Fruit fly (Drosophila melanogaster) whole organism, embryonic: ENCODE data around the gene CG6928.

Source experiments
- ATbp ChIP-seq: fragments of 200-800 bp; sonication (Bioruptor generic); optimal IDR thresholded peaks from 2 replicates; lab custom pipeline; 2017; ENCODE audit warnings: missing biosample characterization, mild to moderate bottlenecking, missing genetic modification characterization, missing genetic modification reagents
- Awh ChIP-seq: fragments of 200-800 bp; sonication (Bioruptor generic); IDR thresholded peaks from 2 replicates; pipeline ENCODE4, ENCODE4 v1.3.6; 2022; ENCODE audit warnings: missing biosample characterization, missing genetic modification characterization
- CG10209 ChIP-seq: fragments of 200-800 bp; sonication (Bioruptor generic); optimal IDR thresholded peaks from 3 replicates; lab custom pipeline; 2017; ENCODE audit warnings: missing biosample characterization, mild to moderate bottlenecking, missing genetic modification characterization, missing genetic modification reagents
- CG10267 ChIP-seq: fragments of 200-800 bp; sonication (Bioruptor generic); optimal IDR thresholded peaks from 2 replicates; lab custom pipeline; 2018; ENCODE audit warnings: missing biosample characterization, mild to moderate bottlenecking, missing genetic modification characterization, moderate library complexity
- CG10321 ChIP-seq: fragments of 200-800 bp; sonication (Bioruptor generic); IDR thresholded peaks from 2 replicates; pipeline ENCODE4 v1.3.6; 2022; ENCODE audit warnings: missing biosample characterization, missing genetic modification characterization
- CG11695 ChIP-seq: fragments of 200-800 bp; sonication (Bioruptor generic); IDR thresholded peaks from 3 replicates; pipeline ENCODE4 v1.3.6; 2022; ENCODE audit warnings: missing biosample characterization, missing genetic modification characterization
- CG13894 ChIP-seq: fragments of 200-800 bp; sonication (Bioruptor generic); optimal IDR thresholded peaks from 3 replicates; lab custom pipeline; 2018; ENCODE audit warnings: missing biosample characterization, mild to moderate bottlenecking, missing genetic modification characterization, moderate library complexity
- CG17361 ChIP-seq: fragments of 200-800 bp; sonication (Bioruptor generic); IDR thresholded peaks from 3 replicates; pipeline ENCODE4 v1.3.6; 2022; ENCODE audit warnings: missing biosample characterization, missing genetic modification characterization
- CG17612 ChIP-seq: fragments of 200-800 bp; sonication (Bioruptor generic); IDR thresholded peaks from 2 replicates; pipeline ENCODE4 v1.3.6; 2022; ENCODE audit warnings: missing biosample characterization, missing genetic modification characterization
- CG18599 ChIP-seq: fragments of 200-800 bp; sonication (Bioruptor generic); optimal IDR thresholded peaks from 3 replicates; lab custom pipeline; 2017; ENCODE audit warnings: missing biosample characterization, missing genetic modification characterization, mild to moderate bottlenecking, moderate library complexity, missing genetic modification reagents
- CG2199 ChIP-seq: fragments of 200-800 bp; sonication (Bioruptor generic); IDR thresholded peaks from 3 replicates; pipeline ENCODE4 v1.3.6; 2022; ENCODE audit warnings: missing biosample characterization, missing genetic modification characterization
- CG2678 ChIP-seq: fragments of 200-800 bp; sonication (Bioruptor generic); optimal IDR thresholded peaks from 3 replicates; lab custom pipeline; 2019; ENCODE audit warnings: missing biosample characterization, mild to moderate bottlenecking, missing genetic modification characterization, moderate library complexity
- CG42726 ChIP-seq: fragments of 200-800 bp; sonication (Bioruptor generic); IDR thresholded peaks from 2 replicates; pipeline ENCODE4 v1.3.6; 2022; ENCODE audit warnings: missing biosample characterization, missing genetic modification characterization; ENCODE audit not compliant: partially characterized antibody
- CG4328 ChIP-seq: fragments of 200-800 bp; sonication (Bioruptor generic); optimal IDR thresholded peaks from 3 replicates; lab custom pipeline; 2017; ENCODE audit warnings: missing biosample characterization, missing genetic modification reagents, missing genetic modification characterization
- CG4730 ChIP-seq: fragments of 200-800 bp; sonication (Bioruptor generic); IDR thresholded peaks from 2 replicates; pipeline ENCODE4 v1.3.6; 2022; ENCODE audit warnings: missing biosample characterization, missing genetic modification characterization
- CG6683 ChIP-seq: fragments of 200-800 bp; sonication (Bioruptor generic); optimal IDR thresholded peaks from 2 replicates; lab custom pipeline; 2017; ENCODE audit warnings: missing biosample characterization, mild to moderate bottlenecking, missing genetic modification characterization, missing genetic modification reagents
- CG6813 ChIP-seq: fragments of 200-800 bp; sonication (Bioruptor generic); optimal IDR thresholded peaks from 2 replicates; lab custom pipeline; 2017; ENCODE audit warnings: missing biosample characterization, missing genetic modification characterization, mild to moderate bottlenecking, moderate library complexity, missing genetic modification reagents
- CG7839 ChIP-seq: fragments of 200-800 bp; sonication (Bioruptor generic); optimal IDR thresholded peaks from 3 replicates; lab custom pipeline; 2018; ENCODE audit warnings: missing biosample characterization, mild to moderate bottlenecking, missing genetic modification characterization, moderate library complexity
- CG9437 ChIP-seq: fragments of 200-800 bp; sonication (Bioruptor generic); optimal IDR thresholded peaks from 2 replicates; lab custom pipeline; 2018; ENCODE audit warnings: missing biosample characterization, mild to moderate bottlenecking, missing genetic modification characterization
- CG9797 ChIP-seq: fragments of 200-800 bp; sonication (Bioruptor generic); optimal IDR thresholded peaks from 3 replicates; lab custom pipeline; 2018; ENCODE audit warnings: missing biosample characterization, mild to moderate bottlenecking, missing genetic modification characterization
- CTCF ChIP-seq: fragments of 200-800 bp; sonication (Bioruptor generic); optimal IDR thresholded peaks from 2 replicates; lab custom pipeline; 2017; ENCODE audit warnings: missing biosample characterization, mild to moderate bottlenecking, missing genetic modification characterization, moderate library complexity
- D19A ChIP-seq: fragments of 200-800 bp; optimal IDR thresholded peaks from 3 replicates; lab custom pipeline; 2019; ENCODE audit warnings: missing biosample characterization, mild to moderate bottlenecking, missing genetic modification characterization, moderate library complexity
- Dad ChIP-seq: fragments of 200-800 bp; sonication (Bioruptor generic); optimal IDR thresholded peaks from 3 replicates; lab custom pipeline; 2016; ENCODE audit warnings: missing biosample characterization, missing genetic modification characterization
- Deaf1 ChIP-seq: fragments of 200-800 bp; optimal IDR thresholded peaks from 3 replicates; lab custom pipeline; 2019; ENCODE audit warnings: missing biosample characterization, mild to moderate bottlenecking, missing genetic modification characterization, moderate library complexity
- E2f1 ChIP-seq: fragments of 200-800 bp; sonication (Bioruptor generic); IDR thresholded peaks from 2 replicates; pipeline ENCODE4 v1.3.6; 2022; ENCODE audit warnings: missing biosample characterization, missing genetic modification characterization
- Ets65A ChIP-seq: fragments of 200-800 bp; sonication (Bioruptor generic); peaks from one replicate; lab custom pipeline; 2016; ENCODE audit warnings: missing biosample characterization, missing genetic modification characterization
- GATAe ChIP-seq: fragments of 200-800 bp; sonication (Bioruptor generic); conservative IDR thresholded peaks from 2 replicates; pipeline ENCODE4 v1.3.6; 2022; ENCODE audit warnings: missing biosample characterization, missing genetic modification characterization
- HLH3B ChIP-seq: fragments of 200-800 bp; sonication (Bioruptor generic); IDR thresholded peaks from 2 replicates; pipeline ENCODE4 v1.3.6; 2022; ENCODE audit warnings: missing biosample characterization, missing genetic modification characterization
- Lpt ChIP-seq: fragments of >200 bp; optimal IDR thresholded peaks from 2 replicates; lab custom pipeline; 2018; ENCODE audit warnings: missing biosample characterization, missing genetic modification characterization
- Med ChIP-seq: fragments of 200-800 bp; sonication (Bioruptor generic); peaks from one replicate; lab custom pipeline; 2016; ENCODE audit warnings: missing biosample characterization, missing genetic modification characterization, mild to moderate bottlenecking, inconsistent platforms, moderate library complexity
- NfI ChIP-seq: fragments of 200-800 bp; sonication (Bioruptor generic); optimal IDR thresholded peaks from 3 replicates; lab custom pipeline; 2018; ENCODE audit warnings: missing biosample characterization, mild to moderate bottlenecking, missing genetic modification characterization, moderate library complexity
- Sin3A ChIP-seq: fragments of >200 bp; optimal IDR thresholded peaks from 2 replicates; lab custom pipeline; 2018
- YL-1 ChIP-seq: fragments of 200-800 bp; sonication (Bioruptor generic); optimal IDR thresholded peaks from 3 replicates; lab custom pipeline; 2017; ENCODE audit warnings: missing biosample characterization, mild to moderate bottlenecking, missing genetic modification characterization
- dm ChIP-seq: fragments of 200-800 bp; sonication (Bioruptor generic); optimal IDR thresholded peaks from 3 replicates; lab custom pipeline; 2016; ENCODE audit warnings: missing biosample characterization, missing genetic modification characterization
- dpn ChIP-seq, 2 experiments: fragments of 200-800 bp; sonication (Bioruptor generic); optimal IDR thresholded peaks; 3 replicates each; lab custom pipeline; 2016; ENCODE audit warnings: missing biosample characterization in 2 of 2, missing genetic modification characterization in 2 of 2
- gem ChIP-seq: fragments of 200-800 bp; sonication (Bioruptor generic); optimal IDR thresholded peaks from 2 replicates; lab custom pipeline; 2019; ENCODE audit warnings: missing biosample characterization, mild to moderate bottlenecking, missing genetic modification characterization, moderate library complexity
- insv ChIP-seq, 2 experiments: fragments of 200-800 bp; sonication (Bioruptor generic); optimal IDR thresholded peaks; 3 replicates each; lab custom pipeline; 2016 to 2018; ENCODE audit warnings: missing biosample characterization in 2 of 2, missing genetic modification characterization in 2 of 2
- jigr1 ChIP-seq: fragments of 200-800 bp; sonication (Bioruptor generic); IDR thresholded peaks from 3 replicates; pipeline ENCODE4 v1.3.6; 2022; ENCODE audit warnings: missing biosample characterization, missing genetic modification characterization
- jing ChIP-seq: fragments of 200-800 bp; sonication (Bioruptor generic); optimal IDR thresholded peaks from 2 replicates; lab custom pipeline; 2018; ENCODE audit warnings: missing biosample characterization, mild to moderate bottlenecking, missing genetic modification characterization
- ken ChIP-seq: fragments of 200-800 bp; sonication (Bioruptor generic); IDR thresholded peaks from 3 replicates; pipeline ENCODE4 v1.3.6; 2022; ENCODE audit warnings: missing biosample characterization, missing genetic modification characterization
- mam ChIP-seq: fragments of 200-800 bp; sonication (Bioruptor generic); optimal IDR thresholded peaks from 3 replicates; lab custom pipeline; 2016; ENCODE audit warnings: missing biosample characterization, missing genetic modification characterization
- org-1 ChIP-seq: fragments of 200-800 bp; sonication (Bioruptor generic); optimal IDR thresholded peaks from 2 replicates; lab custom pipeline; 2017; ENCODE audit warnings: missing biosample characterization, missing genetic modification characterization
- run ChIP-seq: fragments of 200-800 bp; sonication (Bioruptor generic); optimal IDR thresholded peaks from 3 replicates; lab custom pipeline; 2018; ENCODE audit warnings: missing biosample characterization, mild to moderate bottlenecking, missing genetic modification characterization
- sd ChIP-seq: fragments of 200-800 bp; sonication (Bioruptor generic); optimal IDR thresholded peaks from 3 replicates; lab custom pipeline; 2018; ENCODE audit warnings: missing biosample characterization, mild to moderate bottlenecking, missing genetic modification characterization, moderate library complexity
- sima ChIP-seq: fragments of 200-800 bp; sonication (Bioruptor generic); optimal IDR thresholded peaks from 2 replicates; lab custom pipeline; 2016; ENCODE audit warnings: missing biosample characterization, missing genetic modification characterization
- sisA ChIP-seq: fragments of 200-800 bp; sonication (Bioruptor generic); IDR thresholded peaks from 2 replicates; pipeline ENCODE4 v1.3.6; 2022; ENCODE audit warnings: missing biosample characterization, missing genetic modification characterization
- slou ChIP-seq: fragments of 200-800 bp; sonication (Bioruptor generic); optimal IDR thresholded peaks from 3 replicates; lab custom pipeline; 2016; ENCODE audit warnings: missing biosample characterization, missing genetic modification characterization
- stwl ChIP-seq: fragments of 200-800 bp; sonication (Bioruptor generic); optimal IDR thresholded peaks from 3 replicates; lab custom pipeline; 2018; ENCODE audit warnings: missing biosample characterization, mild to moderate bottlenecking, missing genetic modification characterization, moderate library complexity
- tgo ChIP-seq: fragments of 200-800 bp; sonication (Bioruptor generic); IDR thresholded peaks from 3 replicates; pipeline ENCODE4 v1.3.6; 2022; ENCODE audit warnings: missing biosample characterization, missing genetic modification characterization
- wor ChIP-seq: fragments of 200-800 bp; sonication (Bioruptor generic); IDR thresholded peaks from 2 replicates; pipeline ENCODE4 v1.3.6; 2022; ENCODE audit warnings: missing biosample characterization, missing genetic modification characterization

CG6928 gene

DNA sequence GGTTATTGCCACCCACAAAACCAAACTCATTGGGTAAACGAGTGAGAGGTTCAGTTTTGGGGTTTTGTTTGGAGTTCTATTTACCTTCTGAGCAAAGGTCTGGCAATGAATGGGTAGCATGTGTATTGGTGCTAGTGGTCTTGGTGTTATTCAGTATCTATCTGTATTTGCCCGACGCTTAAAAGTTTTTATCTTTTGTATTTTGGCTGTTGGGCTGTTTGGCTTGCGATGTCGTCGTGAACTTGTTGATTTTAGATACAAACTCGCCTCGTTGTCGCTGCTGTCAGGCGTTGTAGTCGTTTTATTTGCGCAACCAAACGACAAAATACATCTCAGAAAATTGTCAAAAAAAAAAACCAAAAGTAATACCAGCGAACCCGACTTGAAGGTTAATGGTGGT lies 42.5 kb downstream of the CG6928 start (continued):
- TF ChIP-seq insv (GFP tag; optimal IDR thresholded peaks at IDR 0.05; lab: Kevin White, UChicago) (no peak), CG10321 (GFP tag; lab: Robert Waterston, UW) (no peak), jing (GFP tag; lab: Kevin White, UChicago) (no peak), CG9797 (GFP tag; lab: Kevin White, UChicago) (no peak), E2f1 (GFP tag; lab: Robert Waterston, UW) (no peak), Awh (peak; percentile 58), Dad (GFP tag; lab: Kevin White, UChicago) (no peak), ken (no peak), CG4730 (GFP tag; lab: Robert Waterston, UW) (no peak), GATAe (no peak), run (tag; lab: Kevin White, UChicago) (no peak), CG9437 (GFP tag; lab: Kevin White, UChicago) (no peak), stwl (tag; lab: Kevin White, UChicago) (no peak), CG13894 (tag; lab: Kevin White, UChicago) (peak; percentile 63), Lpt (GFP tag; lab: Kevin White, UChicago) (no peak), wor (GFP tag; lab: Robert Waterston, UW) (no peak), NfI (GFP tag; lab: Kevin White, UChicago) (no peak), sima (GFP tag; lab: Kevin White, UChicago) (no peak), tgo (GFP tag; lab: Robert Waterston, UW) (no peak), CG42726 (GFP tag; lab: Robert Waterston, UW) (no peak), CG17612 (no peak), CG7839 (tag; lab: Kevin White, UChicago) (no peak), Sin3A (lab: Kevin White, UChicago) (no peak), jigr1 (no peak)
- TF ChIP-seq, all 482 proteins: peak for 95

DNA sequence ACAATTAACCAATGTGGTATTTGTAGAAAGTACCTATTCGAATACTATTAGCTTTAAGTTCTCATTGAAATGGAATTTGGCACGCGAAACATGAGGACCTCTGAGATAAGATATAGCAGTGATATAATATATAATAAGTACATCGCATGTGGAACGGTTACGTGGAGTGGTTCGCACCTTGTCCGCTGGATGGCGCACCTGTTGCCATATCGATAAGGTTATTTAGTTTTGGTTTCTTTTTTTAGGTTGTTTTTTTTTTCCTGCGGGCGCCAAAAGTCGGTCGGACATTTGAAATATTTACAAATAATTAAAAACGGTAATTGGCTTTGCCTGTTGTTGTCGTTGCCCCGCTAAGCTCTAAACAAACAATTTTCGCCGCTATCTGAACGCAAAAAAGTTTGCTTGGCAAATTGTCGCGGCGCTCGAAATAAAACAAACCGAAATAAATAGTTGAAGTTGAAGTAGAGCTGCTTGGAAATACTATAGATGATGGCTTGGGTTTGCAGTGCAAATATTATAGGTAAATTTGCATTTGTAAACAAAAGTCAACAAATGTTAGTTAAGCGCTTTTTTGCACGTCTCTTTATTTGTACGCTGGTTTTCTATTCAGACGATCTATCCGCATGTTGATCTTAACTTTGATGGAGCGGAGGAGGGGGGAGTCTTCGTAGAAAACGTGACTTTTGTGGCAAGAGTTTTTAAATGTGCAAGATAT lies 46.8 kb downstream of the CG6928 start:
- TF ChIP-seq CTCF (peak; percentile 85), slou (GFP tag; lab: Kevin White, UChicago) (no peak), Med (GFP tag; lab: Kevin White, UChicago) (peak; percentile 45), CG10209 (GFP tag; lab: Kevin White, UChicago) (no peak), CG2199 (GFP tag; lab: Robert Waterston, UW) (peak; percentile 62; the same call in 1 of the 3 replicates), sd (peak; percentile 5), Ets65A (GFP tag; lab: Kevin White, UChicago) (peak; percentile 33)

- TF ChIP-seq gem (tag; lab: Kevin White, UChicago): peak; percentile 68
- 0 out of 3 replicates have a peak, but pooled peaks have one; percentile 30 for TF ChIP-seq CG17361 (GFP tag; lab: Robert Waterston, UW)
- TF ChIP-seq CG18599: peak; percentile 40
- TF ChIP-seq CG4328 (GFP tag; lab: Kevin White, UChicago): no peak
- peak; percentile 41 for TF ChIP-seq CG10267 (tag; lab: Kevin White, UChicago)
- TF ChIP-seq CG4730 (GFP tag; lab: Robert Waterston, UW): peak; percentile 26; the same call in 1 of the 2 replicates
- peak; percentile 12; the same call in 1 of the 2 replicates for TF ChIP-seq sisA (GFP tag; lab: Robert Waterston, UW)
- no peak for TF ChIP-seq CG6683 (GFP tag; lab: Kevin White, UChicago)
- no peak for TF ChIP-seq org-1
- peak; percentile 29 for TF ChIP-seq D19A (tag; lab: Kevin White, UChicago)
- no peak for TF ChIP-seq CG6813 (GFP tag; lab: Kevin White, UChicago)
- TF ChIP-seq YL-1: no peak
- TF ChIP-seq CG2678: peak; percentile 54
- TF ChIP-seq CG11695 (GFP tag; lab: Robert Waterston, UW): 0 out of 3 replicates have a peak, but pooled peaks have one; percentile 33
- TF ChIP-seq ATbp (GFP tag; lab: Kevin White, UChicago): peak; percentile 11
- peak in 1 of 2 experiments; percentile 2 for TF ChIP-seq dpn (GFP tag; optimal IDR thresholded peaks at IDR 0.05; lab: Kevin White, UChicago)
- peak; percentile 48; the same call in 1 of the 2 replicates for TF ChIP-seq HLH3B
- no peak for TF ChIP-seq mam (GFP tag; lab: Kevin White, UChicago)
- no peak for TF ChIP-seq dm (GFP tag; lab: Kevin White, UChicago)
- peak; percentile 8 for TF ChIP-seq Deaf1 (tag; lab: Kevin White, UChicago)
Observed at dm6 chr3L:12050629-12051028, 47.7 kb downstream of the CG6928 start.
